Fruit fly (Drosophila melanogaster) whole organism, embryonic: ENCODE data around the gene dod.

ENCODE experiments used
- Aef1 ChIP-seq: fragments of 200-800 bp; sonication (Bioruptor generic); IDR thresholded peaks from 3 replicates; pipeline ENCODE4 v1.3.6; 2022; ENCODE audit warnings: missing biosample characterization, missing genetic modification characterization
- Asciz ChIP-seq: fragments of 200-800 bp; sonication (Bioruptor generic); optimal IDR thresholded peaks from 2 replicates; lab custom pipeline; 2017; ENCODE audit warnings: missing biosample characterization, mild to moderate bottlenecking, missing genetic modification characterization, missing genetic modification reagents
- Awh ChIP-seq: fragments of 200-800 bp; sonication (Bioruptor generic); IDR thresholded peaks from 2 replicates; pipeline ENCODE4, ENCODE4 v1.3.6; 2022; ENCODE audit warnings: missing biosample characterization, missing genetic modification characterization
- Bteb2 ChIP-seq: fragments of 200-800 bp; sonication (Bioruptor generic); optimal IDR thresholded peaks from 2 replicates; lab custom pipeline; 2016; ENCODE audit warnings: missing biosample characterization, missing genetic modification characterization
- CG10147 ChIP-seq: fragments of 200-800 bp; sonication (Bioruptor generic); optimal IDR thresholded peaks from 2 replicates; lab custom pipeline; 2019; ENCODE audit warnings: missing biosample characterization, mild to moderate bottlenecking, missing genetic modification characterization, moderate library complexity
- CG10431 ChIP-seq: fragments of 200-800 bp; sonication (Bioruptor generic); optimal IDR thresholded peaks from 3 replicates; lab custom pipeline; 2018; ENCODE audit warnings: missing biosample characterization, mild to moderate bottlenecking, missing genetic modification characterization
- CG11456 ChIP-seq: fragments of 200-800 bp; sonication (Bioruptor generic); IDR thresholded peaks from 3 replicates; pipeline ENCODE4 v1.3.6; 2022; ENCODE audit warnings: missing biosample characterization, missing genetic modification characterization
- CG12236 ChIP-seq: fragments of 200-800 bp; sonication (Bioruptor generic); optimal IDR thresholded peaks from 2 replicates; lab custom pipeline; 2016; ENCODE audit warnings: missing biosample characterization, missing genetic modification characterization
- CG12769 ChIP-seq: fragments of 200-800 bp; sonication (Bioruptor generic); optimal IDR thresholded peaks from 2 replicates; lab custom pipeline; 2019; ENCODE audit warnings: missing biosample characterization, mild to moderate bottlenecking, missing genetic modification characterization, moderate library complexity
- CG14667 ChIP-seq: fragments of 200-800 bp; sonication (Bioruptor generic); IDR thresholded peaks from 2 replicates; pipeline ENCODE4 v1.3.6; 2022; ENCODE audit warnings: missing biosample characterization, missing genetic modification characterization
- CG15696 ChIP-seq: fragments of 200-800 bp; sonication (Bioruptor generic); optimal IDR thresholded peaks from 2 replicates; lab custom pipeline; 2019; ENCODE audit warnings: missing biosample characterization, mild to moderate bottlenecking, missing genetic modification characterization, moderate library complexity
- CG18619 ChIP-seq: fragments of 200-800 bp; sonication (Bioruptor generic); optimal IDR thresholded peaks from 3 replicates; lab custom pipeline; 2017; ENCODE audit warnings: missing biosample characterization, mild to moderate bottlenecking, missing genetic modification characterization
- CG3407 ChIP-seq: fragments of 200-800 bp; sonication (Bioruptor generic); optimal IDR thresholded peaks from 2 replicates; lab custom pipeline; 2018; ENCODE audit warnings: missing biosample characterization, mild to moderate bottlenecking, missing genetic modification characterization
- CG34224 ChIP-seq: fragments of 200-800 bp; sonication (Bioruptor generic); IDR thresholded peaks from 3 replicates; pipeline ENCODE4 v1.3.6; 2022; ENCODE audit warnings: missing biosample characterization, missing genetic modification characterization; ENCODE audit not compliant: partially characterized antibody
- CG6272 ChIP-seq: fragments of 200-800 bp; sonication (Bioruptor generic); IDR thresholded peaks from 2 replicates; pipeline ENCODE4 v1.3.6; 2022; ENCODE audit warnings: missing biosample characterization, missing genetic modification characterization
- CG8388 ChIP-seq: fragments of 200-800 bp; sonication (Bioruptor generic); optimal IDR thresholded peaks from 2 replicates; lab custom pipeline; 2019; ENCODE audit warnings: missing biosample characterization, mild to moderate bottlenecking, missing genetic modification characterization, moderate library complexity
- CG8765 ChIP-seq: fragments of 200-800 bp; sonication (Bioruptor generic); IDR thresholded peaks from 2 replicates; pipeline ENCODE4 v1.3.6; 2022; ENCODE audit warnings: missing biosample characterization, missing genetic modification characterization
- Camta ChIP-seq: fragments of 200-800 bp; sonication (Bioruptor generic); optimal IDR thresholded peaks from 2 replicates; lab custom pipeline; 2016; ENCODE audit warnings: missing biosample characterization, missing genetic modification characterization
- Dbx ChIP-seq: fragments of 200-800 bp; sonication (Bioruptor generic); IDR thresholded peaks from 3 replicates; pipeline ENCODE4 v1.3.6; 2022; ENCODE audit warnings: missing biosample characterization, missing genetic modification characterization
- ERR ChIP-seq: fragments of 200-800 bp; sonication (Bioruptor generic); optimal IDR thresholded peaks from 2 replicates; lab custom pipeline; 2016; ENCODE audit warnings: missing biosample characterization, missing genetic modification characterization
- HLH4C ChIP-seq: fragments of 200-800 bp; sonication (Bioruptor generic); IDR thresholded peaks from 3 replicates; pipeline ENCODE4 v1.3.6; 2022; ENCODE audit warnings: missing biosample characterization, missing genetic modification characterization; ENCODE audit not compliant: partially characterized antibody
- Hr39 ChIP-seq: fragments of >200 bp; optimal IDR thresholded peaks from 2 replicates; lab custom pipeline; 2017
- Lhr ChIP-seq: fragments of 200-800 bp; sonication (Bioruptor generic); optimal IDR thresholded peaks from 3 replicates; lab custom pipeline; 2017; ENCODE audit warnings: mild to moderate bottlenecking, missing biosample characterization, missing genetic modification reagents, missing genetic modification characterization
- Med ChIP-seq: fragments of 200-800 bp; sonication (Bioruptor generic); peaks from one replicate; lab custom pipeline; 2016; ENCODE audit warnings: missing biosample characterization, missing genetic modification characterization, mild to moderate bottlenecking, inconsistent platforms, moderate library complexity
- Myb ChIP-seq: fragments of 200-800 bp; sonication (Bioruptor generic); optimal IDR thresholded peaks from 2 replicates; lab custom pipeline; 2016; ENCODE audit warnings: missing biosample characterization, missing genetic modification characterization
- NC2α ChIP-seq: fragments of 200-800 bp; sonication (Bioruptor generic); optimal IDR thresholded peaks from 2 replicates; lab custom pipeline; 2016; ENCODE audit warnings: missing biosample characterization, missing genetic modification characterization
- Spps ChIP-seq: fragments of 200-800 bp; sonication (Bioruptor generic); optimal IDR thresholded peaks from 2 replicates; lab custom pipeline; 2018; ENCODE audit warnings: missing biosample characterization, mild to moderate bottlenecking, missing genetic modification characterization
- Taf1 ChIP-seq: fragments of 200-800 bp; sonication (Bioruptor generic); IDR thresholded peaks from 2 replicates; pipeline ENCODE4 v1.3.6; 2022; ENCODE audit warnings: missing biosample characterization, missing genetic modification characterization
- Xbp1 ChIP-seq: fragments of 200-800 bp; sonication (Bioruptor generic); optimal IDR thresholded peaks from 3 replicates; lab custom pipeline; 2016; ENCODE audit warnings: missing biosample characterization, mild to moderate bottlenecking, missing genetic modification characterization
- bbx ChIP-seq: fragments of 200-800 bp; sonication (Bioruptor generic); IDR thresholded peaks from 2 replicates; pipeline ENCODE4 v1.3.6; 2022; ENCODE audit warnings: missing biosample characterization, missing genetic modification characterization; ENCODE audit not compliant: partially characterized antibody
- bcd ChIP-seq: fragments of 200-800 bp; sonication (Bioruptor generic); optimal IDR thresholded peaks from 2 replicates; lab custom pipeline; 2017; ENCODE audit warnings: missing biosample characterization, mild to moderate bottlenecking, missing genetic modification characterization
- chinmo ChIP-seq: fragments of 200-800 bp; sonication (Bioruptor generic); IDR thresholded peaks from 4 replicates; pipeline ENCODE4 v1.3.6; 2022; ENCODE audit warnings: missing biosample characterization, missing genetic modification characterization; ENCODE audit not compliant: partially characterized antibody
- dm ChIP-seq: fragments of 200-800 bp; sonication (Bioruptor generic); optimal IDR thresholded peaks from 3 replicates; lab custom pipeline; 2016; ENCODE audit warnings: missing biosample characterization, missing genetic modification characterization
- dysf ChIP-seq: fragments of 200-800 bp; sonication (Bioruptor generic); IDR thresholded peaks from 3 replicates; pipeline ENCODE4 v1.3.6; 2022; ENCODE audit warnings: missing biosample characterization, missing genetic modification characterization
- fru ChIP-seq: fragments of >200 bp; optimal IDR thresholded peaks from 2 replicates; lab custom pipeline; 2017
- ham ChIP-seq: fragments of 200-800 bp; sonication (Bioruptor generic); IDR thresholded peaks from 2 replicates; pipeline ENCODE4 v1.3.6; 2022; ENCODE audit warnings: missing biosample characterization, missing genetic modification characterization
- her ChIP-seq: fragments of 200-800 bp; sonication (Bioruptor generic); optimal IDR thresholded peaks from 2 replicates; lab custom pipeline; 2016; ENCODE audit warnings: missing biosample characterization, missing genetic modification characterization
- klu ChIP-seq: fragments of 200-800 bp; sonication (Bioruptor generic); IDR thresholded peaks from 2 replicates; pipeline ENCODE4 v1.3.6; 2022; ENCODE audit warnings: missing biosample characterization, missing genetic modification characterization
- pan ChIP-seq, 4 experiments: fragments of >200 bp in 3 of 4; fragments of 200-800 bp in 1 of 4; sonication (Bioruptor generic) in 1 of 4; optimal IDR thresholded peaks in 3 of 4; IDR thresholded peaks in 1 of 4; 2 replicates each; pipeline versions ENCODE4 v1.3.6 to Lab custom; 2017 to 2022; ENCODE audit warnings: missing biosample characterization in 2 of 4, missing genetic modification characterization in 2 of 4, mixed read lengths in 1 of 4
- pfk ChIP-seq: fragments of 200-800 bp; sonication (Bioruptor generic); optimal IDR thresholded peaks from 2 replicates; lab custom pipeline; 2018; ENCODE audit warnings: missing biosample characterization, mild to moderate bottlenecking, missing genetic modification characterization, moderate library complexity
- pho ChIP-seq: fragments of 200-800 bp; sonication (Bioruptor generic); optimal IDR thresholded peaks from 2 replicates; lab custom pipeline; 2016; ENCODE audit warnings: missing biosample characterization, missing genetic modification characterization
- ro ChIP-seq: fragments of 200-800 bp; sonication (Bioruptor generic); IDR thresholded peaks from 2 replicates; pipeline ENCODE4 v1.3.6; 2022; ENCODE audit warnings: missing biosample characterization, missing genetic modification characterization
- sens ChIP-seq: fragments of 200-800 bp; sonication (Bioruptor generic); peaks from one replicate; lab custom pipeline; 2016; ENCODE audit warnings: missing biosample characterization, missing genetic modification characterization
- sug ChIP-seq: fragments of 200-800 bp; optimal IDR thresholded peaks from 2 replicates; lab custom pipeline; 2019; ENCODE audit warnings: missing biosample characterization, mild to moderate bottlenecking, missing genetic modification characterization, moderate library complexity
- unpg ChIP-seq: fragments of 200-800 bp; sonication (Bioruptor generic); optimal IDR thresholded peaks from 3 replicates; lab custom pipeline; 2018; ENCODE audit warnings: missing biosample characterization, mild to moderate bottlenecking, missing genetic modification characterization, moderate library complexity
- vvl ChIP-seq: fragments of 200-800 bp; sonication (Bioruptor generic); IDR thresholded peaks from 2 replicates; pipeline ENCODE4 v1.3.6; 2022; ENCODE audit warnings: missing biosample characterization, missing genetic modification characterization
- wor ChIP-seq: fragments of 200-800 bp; sonication (Bioruptor generic); IDR thresholded peaks from 2 replicates; pipeline ENCODE4 v1.3.6; 2022; ENCODE audit warnings: missing biosample characterization, missing genetic modification characterization

dod gene

dm6 chrX:21315852-21316251 is 29.3 kb upstream of the dod start, which contains the start of gene Rpt6 (continued):
- TF ChIP-seq dysf (GFP tag; lab: Robert Waterston, UW) (no peak), Xbp1 (no peak), CG12769 (tag; lab: Kevin White, UChicago) (no peak), NC2α (no peak), CG11456 (GFP tag; lab: Robert Waterston, UW) (no peak)

DNA sequence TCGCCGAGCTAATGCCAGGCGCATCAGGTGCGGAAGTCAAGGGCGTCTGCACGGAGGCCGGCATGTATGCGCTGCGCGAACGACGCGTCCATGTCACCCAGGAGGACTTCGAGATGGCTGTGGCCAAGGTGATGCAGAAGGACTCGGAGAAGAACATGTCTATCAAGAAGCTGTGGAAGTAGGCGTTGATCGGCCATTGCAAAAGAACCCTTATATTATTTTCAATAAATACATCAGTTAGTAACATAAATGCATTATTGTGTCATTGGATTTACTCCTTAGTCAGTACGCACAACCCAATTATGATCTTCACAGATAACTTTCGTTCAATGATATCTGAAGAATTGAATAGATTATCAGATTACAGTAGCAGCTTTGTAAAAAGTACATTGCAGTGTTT is 27.7 kb upstream of the dod start, which contains the start of gene CG1801:
TSS of gene CG1801 (minus strand) at position 101 of the 400 bp plus-strand sequence.
- peak; percentile 9 for TF ChIP-seq sens
- TF ChIP-seq bbx, result 0 out of 2 replicates have a peak, but pooled peaks have one; percentile 23
- TF ChIP-seq bcd (GFP tag; lab: Kevin White, UChicago), result no peak

DNA sequence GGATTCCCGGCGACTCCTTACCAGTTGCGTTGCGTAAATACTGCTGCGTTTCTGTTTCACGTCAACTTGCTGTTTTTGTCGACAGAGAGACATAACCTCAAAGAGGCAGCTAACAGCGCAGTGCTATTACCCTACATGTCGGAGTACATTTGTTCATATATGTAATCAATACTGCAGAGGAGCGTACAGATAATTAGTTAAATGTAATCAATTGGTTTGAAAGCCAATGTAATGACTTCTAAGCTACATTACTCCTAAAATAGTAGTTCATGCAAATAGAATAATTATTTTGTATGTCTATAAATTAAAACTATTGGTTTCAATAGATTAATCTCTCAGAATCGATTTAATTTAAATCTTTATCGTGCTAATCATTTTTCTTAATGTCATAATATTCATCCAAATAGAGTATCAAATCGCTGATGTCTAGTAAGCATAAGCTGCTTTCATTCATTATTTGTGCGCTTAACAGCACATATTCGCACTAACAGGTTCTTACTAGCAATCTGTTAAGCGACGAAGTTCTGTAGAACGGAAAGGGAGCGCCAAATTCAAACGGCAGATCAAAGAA is 25.9 kb upstream of the dod start, which contains the start of the genes SLIRP1 and anox:
TSS of gene SLIRP1 (minus strand) at position 95 of the 571 bp plus-strand sequence.
TSS of gene anox (minus strand) at position 95 of the 571 bp plus-strand sequence.
- TF ChIP-seq Bteb2 (GFP tag; lab: Kevin White, UChicago), result peak; percentile 81
- TF ChIP-seq klu (GFP tag; lab: Robert Waterston, UW), result peak; percentile 71
- peak; percentile 70 for TF ChIP-seq Spps (tag; lab: Kevin White, UChicago)
- TF ChIP-seq pan (optimal IDR thresholded peaks at IDR 0.05; lab: Kevin White, UChicago), result no peak
- TF ChIP-seq pan (GFP tag; optimal IDR thresholded peaks at IDR 0.05 in 1 of 2, IDR thresholded peaks at IDR 0.05 in 1 of 2), result peak in 1 of 2 experiments; percentile 78
- TF ChIP-seq fru (lab: Kevin White, UChicago), result no peak
- peak; percentile 49; the same call in 1 of the 2 replicates for TF ChIP-seq CG8765 (GFP tag; lab: Robert Waterston, UW)
- TF ChIP-seq CG6272 (GFP tag; lab: Robert Waterston, UW), result peak; percentile 48; the same call in 1 of the 2 replicates
- TF ChIP-seq Myb (GFP tag; lab: Kevin White, UChicago), result peak; percentile 45
- peak; percentile 64; the same call in 1 of the 2 replicates for TF ChIP-seq Taf1 (GFP tag; lab: Robert Waterston, UW)
- peak; percentile 29; the same call in 1 of the 2 replicates for TF ChIP-seq ro (GFP tag; lab: Robert Waterston, UW)
- peak; percentile 88 for TF ChIP-seq Camta (GFP tag; lab: Kevin White, UChicago)
- peak; percentile 60 for TF ChIP-seq CG14667
- TF ChIP-seq unpg (GFP tag; lab: Kevin White, UChicago), result peak; percentile 89
- TF ChIP-seq Asciz (GFP tag; lab: Kevin White, UChicago), result no peak
- peak; percentile 81 for TF ChIP-seq pho
- peak; percentile 68 for TF ChIP-seq CG15696 (tag; lab: Kevin White, UChicago)
- TF ChIP-seq her, result peak; percentile 64
- peak; percentile 92 for TF ChIP-seq Med (GFP tag; lab: Kevin White, UChicago)
- peak; percentile 70 for TF ChIP-seq CG10431 (GFP tag; lab: Kevin White, UChicago)
- TF ChIP-seq CG3407, result peak; percentile 73
- TF ChIP-seq dm, result peak; percentile 77
- no peak for TF ChIP-seq CG34224 (GFP tag; lab: Robert Waterston, UW)
- peak; percentile 78 for TF ChIP-seq Aef1 (GFP tag; lab: Robert Waterston, UW)
- TF ChIP-seq Lhr (GFP tag; lab: Kevin White, UChicago), result peak; percentile 67
- TF ChIP-seq wor (GFP tag; lab: Robert Waterston, UW), result peak; percentile 72
- TF ChIP-seq ham (GFP tag; lab: Robert Waterston, UW), result 0 out of 2 replicates have a peak, but pooled peaks have one; percentile 23
- TF ChIP-seq CG8388 (GFP tag; lab: Kevin White, UChicago), result peak; percentile 86
- no peak for TF ChIP-seq HLH4C
- TF ChIP-seq Dbx, result peak; percentile 80
- TF ChIP-seq Awh, result peak; percentile 44; the same call in 1 of the 2 replicates
- no peak for TF ChIP-seq chinmo
- peak; percentile 17 for TF ChIP-seq ERR (GFP tag; lab: Kevin White, UChicago)
- peak; percentile 76 for TF ChIP-seq CG12236 (GFP tag; lab: Kevin White, UChicago)
- peak; percentile 91 for TF ChIP-seq CG18619 (GFP tag; lab: Kevin White, UChicago)
- TF ChIP-seq Hr39 (lab: Kevin White, UChicago), result no peak
- peak; percentile 80 for TF ChIP-seq vvl (GFP tag; lab: Robert Waterston, UW)
- peak; percentile 9 for TF ChIP-seq pfk (GFP tag; lab: Kevin White, UChicago)
- TF ChIP-seq bbx, result no peak
- peak; percentile 83 for TF ChIP-seq sug (tag; lab: Kevin White, UChicago)
- peak; percentile 92 for TF ChIP-seq CG10147
